Worm (Caenorhabditis elegans): ENCODE results near the gene Y45G5AM.3.

DNA sequence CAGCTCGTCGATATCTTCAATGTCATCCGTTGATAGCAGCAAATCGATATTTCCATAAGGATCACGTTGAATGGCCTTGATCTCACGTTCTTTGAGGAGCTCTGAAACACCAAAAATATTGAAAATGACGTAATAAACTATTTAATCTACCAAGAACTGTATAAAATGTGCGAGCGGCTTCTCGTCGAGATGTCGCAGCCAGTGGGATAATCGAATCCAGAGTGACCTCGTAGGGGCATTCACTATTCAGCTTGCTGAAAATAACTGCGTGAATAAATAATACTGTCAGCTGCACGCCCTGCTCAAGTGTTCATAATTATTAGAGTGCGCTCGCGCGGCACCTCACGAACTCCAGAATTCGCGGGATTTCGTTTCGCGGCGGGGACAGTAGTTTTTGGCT lies 5.8 kb downstream of the Y45G5AM.3 start, which contains the start of gene Y45G5AM.7:
- TF ChIP-seq nhr-237 (tag; optimal IDR thresholded peaks at IDR 0.05): no peak
- no peak for TF ChIP-seq ztf-11 (tag; optimal IDR thresholded peaks at IDR 0.05)
- TF ChIP-seq elt-3 (tag; optimal IDR thresholded peaks at IDR 0.05): no peak
- TF ChIP-seq unc-62 (GFP tag; optimal IDR thresholded peaks at IDR 0.05): no peak
- no peak for TF ChIP-seq unc-39 (tag; optimal IDR thresholded peaks at IDR 0.05)
- TF ChIP-seq ama-1 (optimal IDR thresholded peaks at IDR 0.05): no peak
- TF ChIP-seq nhr-77 (tag; optimal IDR thresholded peaks at IDR 0.05): no peak
- TF ChIP-seq elt-1 (tag; optimal IDR thresholded peaks at IDR 0.05): no peak
- no peak for TF ChIP-seq blmp-1 (tag; optimal IDR thresholded peaks at IDR 0.05; ENCODE audit: insufficient read depth)
